Fruit fly (Drosophila melanogaster) whole organism, prepupa: ENCODE results near the gene CtsB.

Source experiments
- CG10631 ChIP-seq: fragments of 200-800 bp; sonication (Bioruptor generic); optimal IDR thresholded peaks from 2 replicates; lab custom pipeline; 2016; ENCODE audit warnings: missing biosample characterization, missing genetic modification characterization
- CG11294 ChIP-seq: fragments of 200-800 bp; sonication (Bioruptor generic); IDR thresholded peaks from 2 replicates; pipeline ENCODE4 v1.3.6; 2022; ENCODE audit warnings: missing biosample characterization, missing genetic modification characterization
- CG11902 ChIP-seq: fragments of 200-800 bp; sonication (Bioruptor generic); optimal IDR thresholded peaks from 3 replicates; lab custom pipeline; 2016; ENCODE audit warnings: missing biosample characterization, missing genetic modification characterization
- CG15336 ChIP-seq: fragments of 200-800 bp; sonication (Bioruptor generic); IDR thresholded peaks from 2 replicates; pipeline ENCODE4 v1.3.6; 2022; ENCODE audit warnings: missing biosample characterization, missing genetic modification characterization
- CG16779 ChIP-seq: fragments of 200-800 bp; sonication (Bioruptor generic); optimal IDR thresholded peaks from 3 replicates; lab custom pipeline; 2017; ENCODE audit warnings: missing biosample characterization, mild to moderate bottlenecking, missing genetic modification characterization
- CG3032 ChIP-seq: fragments of 200-800 bp; optimal IDR thresholded peaks from 2 replicates; lab custom pipeline; 2019; ENCODE audit warnings: missing biosample characterization, mild to moderate bottlenecking, missing genetic modification characterization, moderate library complexity
- CG3919 ChIP-seq: fragments of 200-800 bp; sonication (Bioruptor generic); optimal IDR thresholded peaks from 3 replicates; lab custom pipeline; 2016; ENCODE audit warnings: missing biosample characterization, missing genetic modification characterization
- CG6808 ChIP-seq: fragments of 200-800 bp; sonication (Bioruptor generic); optimal IDR thresholded peaks from 3 replicates; lab custom pipeline; 2017; ENCODE audit warnings: missing biosample characterization, missing genetic modification characterization, mild to moderate bottlenecking, moderate library complexity, missing genetic modification reagents
- CG6854 ChIP-seq: fragments of 200-800 bp; sonication (Bioruptor generic); optimal IDR thresholded peaks from 2 replicates; lab custom pipeline; 2017; ENCODE audit warnings: missing biosample characterization, mild to moderate bottlenecking, missing genetic modification characterization
- CG8119 ChIP-seq: fragments of 200-800 bp; sonication (Bioruptor generic); IDR thresholded peaks from 3 replicates; pipeline ENCODE4 v1.3.6; 2022; ENCODE audit warnings: missing biosample characterization, missing genetic modification characterization
- CG8319 ChIP-seq: fragments of 200-800 bp; sonication (Bioruptor generic); optimal IDR thresholded peaks from 3 replicates; lab custom pipeline; 2016; ENCODE audit warnings: missing biosample characterization, missing genetic modification characterization
- Ets21C ChIP-seq: fragments of 200-800 bp; sonication (Bioruptor generic); optimal IDR thresholded peaks from 3 replicates; lab custom pipeline; 2016; ENCODE audit warnings: missing biosample characterization, missing genetic modification characterization
- Ets96B ChIP-seq: fragments of 200-800 bp; optimal IDR thresholded peaks from 2 replicates; lab custom pipeline; 2019; ENCODE audit warnings: missing biosample characterization, mild to moderate bottlenecking, missing genetic modification characterization, moderate library complexity
- Gug ChIP-seq: fragments of 200-800 bp; sonication (Bioruptor generic); IDR thresholded peaks from 2 replicates; pipeline ENCODE4 v1.3.6; 2022; ENCODE audit warnings: missing biosample characterization, missing genetic modification characterization
- Hr4 ChIP-seq: fragments of 200-800 bp; sonication (Bioruptor generic); optimal IDR thresholded peaks from 3 replicates; lab custom pipeline; 2016; ENCODE audit warnings: missing biosample characterization, missing genetic modification characterization
- Sox14 ChIP-seq: fragments of 200-800 bp; sonication (Bioruptor generic); optimal IDR thresholded peaks from 3 replicates; lab custom pipeline; 2016; ENCODE audit warnings: missing biosample characterization, missing genetic modification characterization
- achi ChIP-seq: fragments of 200-800 bp; sonication (Bioruptor generic); optimal IDR thresholded peaks from 3 replicates; lab custom pipeline; 2016; ENCODE audit warnings: missing biosample characterization, missing genetic modification characterization
- esn ChIP-seq: fragments of 200-800 bp; sonication (Bioruptor generic); optimal IDR thresholded peaks from 2 replicates; lab custom pipeline; 2016; ENCODE audit warnings: missing biosample characterization, mild to moderate bottlenecking, missing genetic modification characterization, moderate library complexity
- fd59A ChIP-seq: fragments of 200-800 bp; sonication (Bioruptor generic); optimal IDR thresholded peaks from 2 replicates; lab custom pipeline; 2017; ENCODE audit warnings: missing biosample characterization, mild to moderate bottlenecking, missing genetic modification characterization, missing genetic modification reagents
- lz ChIP-seq: fragments of 200-800 bp; sonication (Bioruptor generic); optimal IDR thresholded peaks from 3 replicates; lab custom pipeline; 2016; ENCODE audit warnings: missing biosample characterization, missing genetic modification characterization
- salr ChIP-seq, 2 experiments: fragments of 200-800 bp; sonication (Bioruptor generic); optimal IDR thresholded peaks; 3 replicates each; lab custom pipeline; 2016 to 2018; ENCODE audit warnings: missing biosample characterization in 2 of 2, missing genetic modification characterization in 2 of 2, mild to moderate bottlenecking in 1 of 2
- vri ChIP-seq: fragments of 200-800 bp; sonication (Bioruptor generic); optimal IDR thresholded peaks from 3 replicates; lab custom pipeline; 2016; ENCODE audit warnings: missing biosample characterization, mild to moderate bottlenecking, missing genetic modification characterization

The CtsB gene

DNA sequence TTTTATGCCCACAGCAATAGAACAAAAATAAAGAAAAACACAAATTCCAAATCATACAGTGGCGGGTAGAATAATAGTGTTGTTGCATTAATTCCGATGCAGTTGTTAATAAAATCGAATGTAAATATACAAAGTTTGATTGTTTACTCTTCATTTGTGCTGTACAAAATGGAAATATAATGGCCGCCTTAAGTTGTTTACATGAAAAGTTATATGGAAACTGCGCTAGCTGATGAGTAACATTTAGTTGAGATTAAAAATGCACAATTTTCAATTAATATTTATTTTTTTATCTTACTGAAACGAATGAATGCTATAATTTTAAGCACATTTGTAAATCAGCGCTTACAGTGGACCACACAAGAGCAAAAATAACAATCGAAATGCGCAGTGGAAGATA is 47.1 kb downstream of the CtsB start:
- TF ChIP-seq CG3919 (GFP tag; lab: Kevin White, UChicago) = no peak
- no peak for TF ChIP-seq CG6808 (GFP tag; lab: Kevin White, UChicago)
- TF ChIP-seq CG8119 = peak; percentile 77; the same call in 2 of the 3 replicates
- no peak for TF ChIP-seq Ets21C
- TF ChIP-seq CG11902 (GFP tag; lab: Kevin White, UChicago) = no peak
- no peak for TF ChIP-seq lz (GFP tag; lab: Kevin White, UChicago)
- TF ChIP-seq CG6854 = no peak
- TF ChIP-seq fd59A (GFP tag; lab: Kevin White, UChicago) = no peak
- peak; percentile 3 for TF ChIP-seq Ets96B (tag; lab: Kevin White, UChicago)
- no peak for TF ChIP-seq CG8319
- TF ChIP-seq esn (GFP tag; lab: Kevin White, UChicago) = peak; percentile 48
- no peak for TF ChIP-seq achi
- peak in 1 of 2 experiments; percentile 56 for TF ChIP-seq salr (GFP tag; optimal IDR thresholded peaks at IDR 0.05; lab: Kevin White, UChicago)
- peak; percentile 67 for TF ChIP-seq Hr4 (GFP tag; lab: Kevin White, UChicago)
- peak; percentile 64 for TF ChIP-seq Gug (GFP tag; lab: Robert Waterston, UW)
- TF ChIP-seq vri (GFP tag; lab: Kevin White, UChicago) = no peak
- peak; percentile 70 for TF ChIP-seq CG15336 (GFP tag; lab: Robert Waterston, UW)
- 0 out of 2 replicates have a peak, but pooled peaks have one; percentile 37 for TF ChIP-seq CG11294 (GFP tag; lab: Robert Waterston, UW)
- peak; percentile 28 for TF ChIP-seq CG3032 (tag; lab: Kevin White, UChicago)
- TF ChIP-seq CG16779 (tag; lab: Kevin White, UChicago) = no peak
- no peak for TF ChIP-seq Sox14 (GFP tag; lab: Kevin White, UChicago)
- TF ChIP-seq CG10631 (GFP tag; lab: Kevin White, UChicago) = peak; percentile 41
